Worm (Caenorhabditis elegans) whole organism, midembryonic: ENCODE results near the gene ins-31.
A peak's percentile ranks its signal among the peaks of the same experiment; 100 is the strongest.
"Not testable (repeated sequence)": the region's sequence is repeated elsewhere in the genome, so short reads cannot be mapped to it uniquely, and the experiment has no call there.

Source experiments
- T22C8.4 ChIP-seq: fragments of 200-800 bp; sonication (Bioruptor generic); IDR thresholded peaks from 2 replicates; pipeline ENCODE4 v1.3.6; 2022; ENCODE audit warnings: missing genetic modification characterization, missing compliant biosample characterization
- cog-1 ChIP-seq: sonication (generic microtip); optimal IDR thresholded peaks from 2 replicates; lab custom pipeline; 2016; ENCODE audit warnings: missing genetic modification characterization, missing compliant biosample characterization
- flt-1 ChIP-seq: fragments of 200-800 bp; sonication (Bioruptor generic); IDR thresholded peaks from 2 replicates; pipeline ENCODE4 v1.3.6; 2022; ENCODE audit warnings: missing genetic modification characterization, missing compliant biosample characterization
- klf-2 ChIP-seq: fragments of 200-800 bp; sonication (Bioruptor generic); conservative IDR thresholded peaks from 2 replicates; pipeline ENCODE4 v1.3.6; 2022; ENCODE audit warnings: missing genetic modification reagents, missing genetic modification characterization, missing compliant biosample characterization
- med-1 ChIP-seq: sonication (generic microtip); optimal IDR thresholded peaks from 2 replicates; lab custom pipeline; 2017; ENCODE audit warnings: missing genetic modification characterization, mild to moderate bottlenecking, missing compliant biosample characterization, antibody characterized with exemption, missing genetic modification reagents; ENCODE audit not compliant: insufficient read depth
- ref-1 ChIP-seq: fragments of 200-800 bp; sonication (Bioruptor generic); conservative IDR thresholded peaks from 2 replicates; pipeline ENCODE4 v1.3.6; 2022; ENCODE audit warnings: missing genetic modification reagents, missing genetic modification characterization, missing compliant biosample characterization
- tab-1 ChIP-seq: fragments of 200-800 bp; sonication (Bioruptor generic); IDR thresholded peaks from 2 replicates; pipeline ENCODE4 v1.3.6; 2022; ENCODE audit warnings: missing genetic modification characterization, missing compliant biosample characterization
- ztf-23 ChIP-seq: fragments of 200-800 bp; sonication (Bioruptor generic); IDR thresholded peaks from 2 replicates; pipeline ENCODE4 v1.3.6; 2022; ENCODE audit warnings: missing genetic modification reagents, missing genetic modification characterization, missing compliant biosample characterization
- ztf-29 ChIP-seq: fragments of 200-800 bp; sonication (Bioruptor generic); IDR thresholded peaks from 2 replicates; pipeline ENCODE4 v1.3.6; 2022; ENCODE audit warnings: missing genetic modification reagents, missing genetic modification characterization, missing compliant biosample characterization

Gene ins-31

ce11 chrII:3129007-3129406, 2.2 kb downstream of the ins-31 start, which contains the start of gene chil-24:
TSS of gene chil-24 (plus strand) at chrII:3129162.
- TF ChIP-seq tab-1 (no peak), ztf-29 (no peak), klf-2 (GFP tag; lab: Robert Waterston, UW) (no peak), flt-1 (no peak), cog-1 (no peak), ztf-23 (GFP tag; lab: Robert Waterston, UW) (no peak), T22C8.4 (no peak), ref-1 (GFP tag; lab: Robert Waterston, UW) (no peak), med-1 (no peak)

ce11 chrII:3135293-3135692, 8.5 kb downstream of the ins-31 start:
- TF ChIP-seq ztf-29 (peak; percentile 20; the same call in 1 of the 2 replicates), cog-1 (no peak), klf-2 (GFP tag; lab: Robert Waterston, UW) (no peak)

DNA sequence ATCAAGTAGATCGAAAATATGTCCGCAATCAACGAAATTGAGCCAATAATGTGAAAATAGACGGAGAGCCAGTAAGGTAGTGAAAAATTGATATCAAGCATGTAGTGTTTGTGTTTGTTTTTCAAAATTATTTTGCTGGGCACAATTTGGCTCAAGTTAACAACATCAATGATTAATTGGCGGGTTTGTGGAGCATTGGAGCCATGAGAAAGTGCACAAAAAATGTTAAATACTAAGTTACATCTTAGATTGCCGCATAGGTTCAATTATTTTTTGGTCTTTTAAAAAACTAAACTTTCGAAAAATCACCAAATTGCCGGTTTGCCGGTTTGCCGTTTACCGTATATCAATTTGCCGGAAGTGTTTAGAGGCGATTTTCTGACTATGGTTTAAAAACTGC, 11.0 kb downstream of the ins-31 start, which contains the start of gene sri-54:
sri-54 (minus strand) TSS at position 101 of the 400 bp plus-strand sequence.
- TF ChIP-seq tab-1 (no peak), ref-1 (GFP tag; lab: Robert Waterston, UW) (no peak), cog-1 (no peak), T22C8.4 (no peak), ztf-23 (GFP tag; lab: Robert Waterston, UW) (no peak), med-1 (no peak), flt-1 (no peak), klf-2 (GFP tag; lab: Robert Waterston, UW) (no peak), ztf-29 (no peak)

DNA sequence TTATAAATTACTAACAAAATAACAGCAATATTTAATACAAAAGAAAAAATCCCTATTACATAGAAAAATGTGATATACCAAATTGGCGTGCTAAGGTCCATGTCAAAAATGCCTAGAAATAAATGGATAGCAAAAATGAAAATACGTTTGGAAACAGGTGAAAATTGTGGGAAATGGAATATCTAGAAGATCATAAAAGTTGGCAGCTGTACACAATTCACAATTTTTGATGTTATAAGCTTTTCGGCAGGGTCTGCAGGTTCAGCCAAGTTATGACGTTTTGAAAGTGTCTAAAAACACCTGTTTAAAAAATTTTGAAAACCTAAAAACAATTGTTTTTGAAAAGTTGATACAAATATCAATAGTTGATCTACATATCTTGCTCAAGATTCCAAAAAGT, 16.0 kb downstream of the ins-31 start, which contains the start of gene sri-42:
sri-42 (minus strand) TSS at position 101 of the 400 bp plus-strand sequence.
- not testable (repeated sequence) for TF ChIP-seq flt-1; klf-2 (GFP tag; lab: Robert Waterston, UW); tab-1

- TF ChIP-seq ztf-29, T22C8.4, flt-1: not testable (repeated sequence)
These were observed 17.7 kb downstream of the ins-31 start, which contains the start of gene sri-43 for ce11 chrII:3144552-3144951. TSS of gene sri-43 (minus strand) at chrII:3144652.

ce11 chrII:3145842-3146241, 19.0 kb downstream of the ins-31 start, which contains the start of gene T10D4.15:
TSS of gene T10D4.15 (plus strand) at chrII:3146142.
- TF ChIP-seq klf-2 (GFP tag; lab: Robert Waterston, UW) = no peak
- no peak for TF ChIP-seq cog-1
- no peak for TF ChIP-seq T22C8.4
- no peak for TF ChIP-seq ztf-23 (GFP tag; lab: Robert Waterston, UW)
- no peak for TF ChIP-seq flt-1
- no peak for TF ChIP-seq tab-1
- TF ChIP-seq ref-1 (GFP tag; lab: Robert Waterston, UW) = no peak
- no peak for TF ChIP-seq ztf-29
- no peak for TF ChIP-seq med-1

- no peak for TF ChIP-seq ref-1 (GFP tag; lab: Robert Waterston, UW)
- TF ChIP-seq flt-1 = no peak
- no peak for TF ChIP-seq tab-1
- TF ChIP-seq T22C8.4 = no peak
- no peak for TF ChIP-seq med-1
- no peak for TF ChIP-seq ztf-29
- TF ChIP-seq cog-1 = no peak
- TF ChIP-seq klf-2 (GFP tag; lab: Robert Waterston, UW) = no peak
- no peak for TF ChIP-seq ztf-23 (GFP tag; lab: Robert Waterston, UW)
These were observed 21.6 kb downstream of the ins-31 start for ce11 chrII:3148404-3148803.

ce11 chrII:3149521-3150190, 22.8 kb downstream of the ins-31 start, which contains the start of the genes T10D4.11 and T10D4.1:
TSS of gene T10D4.11 (minus strand) at chrII:3149621.
TSS of gene T10D4.1 (plus strand) at chrII:3150140.
- TF ChIP-seq cog-1 (no peak), ref-1 (GFP tag; lab: Robert Waterston, UW) (no peak), T22C8.4 (no peak), med-1 (no peak), flt-1 (no peak), tab-1 (no peak), ztf-23 (GFP tag; lab: Robert Waterston, UW) (no peak), klf-2 (GFP tag; lab: Robert Waterston, UW) (no peak), ztf-29 (no peak)

ce11 chrII:3151615-3152014, 24.8 kb downstream of the ins-31 start, which contains the start of the genes T10D4.14 and T10D4.19:
TSS of gene T10D4.14 (minus strand) at chrII:3151715.
TSS of gene T10D4.19 (plus strand) at chrII:3151918.
- TF ChIP-seq flt-1 = no peak
- TF ChIP-seq T22C8.4 = no peak
- no peak for TF ChIP-seq tab-1
- no peak for TF ChIP-seq klf-2 (GFP tag; lab: Robert Waterston, UW)
- no peak for TF ChIP-seq ztf-29
- no peak for TF ChIP-seq ztf-23 (GFP tag; lab: Robert Waterston, UW)
- no peak for TF ChIP-seq ref-1 (GFP tag; lab: Robert Waterston, UW)
- no peak for TF ChIP-seq med-1
- no peak for TF ChIP-seq cog-1

DNA sequence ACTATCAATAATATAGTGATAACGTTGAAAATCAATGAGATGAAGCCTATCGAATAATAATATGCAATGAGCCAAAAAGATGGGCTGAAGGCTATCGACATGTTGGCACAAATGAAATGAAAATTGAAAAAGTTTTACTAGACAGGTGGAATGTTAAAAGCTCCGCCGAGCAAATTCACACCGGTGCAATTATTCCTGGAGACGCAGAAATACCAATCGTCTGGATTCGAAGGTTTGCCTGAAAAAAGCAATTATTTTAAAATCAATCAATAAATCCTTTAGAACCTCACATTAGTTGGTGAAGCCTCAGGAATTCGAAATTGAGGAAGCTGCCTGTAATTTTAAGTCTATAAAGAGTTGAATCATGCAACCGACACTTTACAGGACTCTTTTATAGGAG, 27.5 kb downstream of the ins-31 start, which contains the start of gene sri-32:
sri-32 (minus strand) TSS at position 101 of the 400 bp plus-strand sequence.
- TF ChIP-seq flt-1 (no peak), ref-1 (GFP tag; lab: Robert Waterston, UW) (no peak), ztf-23 (GFP tag; lab: Robert Waterston, UW) (no peak), klf-2 (GFP tag; lab: Robert Waterston, UW) (no peak), ztf-29 (no peak), cog-1 (no peak), tab-1 (no peak), T22C8.4 (no peak)

- TF ChIP-seq T22C8.4 = no peak
- no peak for TF ChIP-seq ztf-23 (GFP tag; lab: Robert Waterston, UW)
- TF ChIP-seq klf-2 (GFP tag; lab: Robert Waterston, UW) = no peak
- TF ChIP-seq med-1 = no peak
- TF ChIP-seq tab-1 = no peak
- no peak for TF ChIP-seq flt-1
- no peak for TF ChIP-seq ztf-29
- no peak for TF ChIP-seq cog-1
- no peak for TF ChIP-seq ref-1 (GFP tag; lab: Robert Waterston, UW)
These were observed 29.9 kb downstream of the ins-31 start, which contains the start of gene sri-33 for ce11 chrII:3156749-3157148. TSS of gene sri-33 (minus strand) at chrII:3156849.
